Fruit fly (Drosophila melanogaster) whole organism, embryonic: ENCODE results near the gene Alh.

Experiments
- Abd-B ChIP-seq: fragments of 200-800 bp; sonication (Bioruptor generic); optimal IDR thresholded peaks from 2 replicates; lab custom pipeline; 2018; ENCODE audit warnings: missing biosample characterization, mild to moderate bottlenecking, missing genetic modification characterization, moderate library complexity
- Adf1 ChIP-seq: fragments of 200-800 bp; sonication (Bioruptor generic); IDR thresholded peaks from 2 replicates; pipeline ENCODE4 v1.3.6; 2022; ENCODE audit warnings: missing biosample characterization, missing genetic modification characterization
- Aef1 ChIP-seq: fragments of 200-800 bp; sonication (Bioruptor generic); IDR thresholded peaks from 3 replicates; pipeline ENCODE4 v1.3.6; 2022; ENCODE audit warnings: missing biosample characterization, missing genetic modification characterization
- Bteb2 ChIP-seq: fragments of 200-800 bp; sonication (Bioruptor generic); optimal IDR thresholded peaks from 2 replicates; lab custom pipeline; 2016; ENCODE audit warnings: missing biosample characterization, missing genetic modification characterization
- C15 ChIP-seq: fragments of 200-800 bp; sonication (Bioruptor generic); IDR thresholded peaks from 3 replicates; pipeline ENCODE4 v1.3.6; 2022; ENCODE audit warnings: missing biosample characterization, missing genetic modification characterization
- CG10321 ChIP-seq: fragments of 200-800 bp; sonication (Bioruptor generic); IDR thresholded peaks from 2 replicates; pipeline ENCODE4 v1.3.6; 2022; ENCODE audit warnings: missing biosample characterization, missing genetic modification characterization
- CG13123 ChIP-seq: fragments of 200-800 bp; sonication (Bioruptor generic); optimal IDR thresholded peaks from 2 replicates; lab custom pipeline; 2016; ENCODE audit warnings: missing biosample characterization, missing genetic modification characterization
- CG14667 ChIP-seq: fragments of 200-800 bp; sonication (Bioruptor generic); IDR thresholded peaks from 2 replicates; pipeline ENCODE4 v1.3.6; 2022; ENCODE audit warnings: missing biosample characterization, missing genetic modification characterization
- CG15073 ChIP-seq: fragments of 200-800 bp; sonication (Bioruptor generic); optimal IDR thresholded peaks from 2 replicates; lab custom pipeline; 2016; ENCODE audit warnings: missing biosample characterization, missing genetic modification characterization
- CG18262 ChIP-seq: fragments of 200-800 bp; optimal IDR thresholded peaks from 3 replicates; lab custom pipeline; 2019; ENCODE audit warnings: missing biosample characterization, mild to moderate bottlenecking, missing genetic modification characterization, moderate library complexity
- CG2678 ChIP-seq: fragments of 200-800 bp; sonication (Bioruptor generic); optimal IDR thresholded peaks from 3 replicates; lab custom pipeline; 2019; ENCODE audit warnings: missing biosample characterization, mild to moderate bottlenecking, missing genetic modification characterization, moderate library complexity
- CG32772 ChIP-seq: fragments of 200-800 bp; sonication (Bioruptor generic); IDR thresholded peaks from 2 replicates; pipeline ENCODE4 v1.3.6; 2022; ENCODE audit warnings: missing biosample characterization, missing genetic modification characterization
- CG34376 ChIP-seq: fragments of 200-800 bp; sonication (Bioruptor generic); optimal IDR thresholded peaks from 2 replicates; lab custom pipeline; 2018; ENCODE audit warnings: missing biosample characterization, mild to moderate bottlenecking, missing genetic modification characterization
- CG34422 ChIP-seq: fragments of 200-800 bp; sonication (Bioruptor generic); IDR thresholded peaks from 3 replicates; pipeline ENCODE4 v1.3.6; 2022; ENCODE audit warnings: missing biosample characterization, missing genetic modification characterization
- CG4282 ChIP-seq: fragments of 200-800 bp; sonication (Bioruptor generic); optimal IDR thresholded peaks from 2 replicates; lab custom pipeline; 2016; ENCODE audit warnings: missing biosample characterization, missing genetic modification characterization
- CG5245 ChIP-seq: fragments of 200-800 bp; sonication (Bioruptor generic); optimal IDR thresholded peaks from 3 replicates; lab custom pipeline; 2016; ENCODE audit warnings: missing biosample characterization, missing genetic modification characterization
- CG6654 ChIP-seq: fragments of 200-800 bp; sonication (Bioruptor generic); optimal IDR thresholded peaks from 2 replicates; lab custom pipeline; 2017; ENCODE audit warnings: missing biosample characterization, mild to moderate bottlenecking, missing genetic modification characterization
- CG6813 ChIP-seq: fragments of 200-800 bp; sonication (Bioruptor generic); optimal IDR thresholded peaks from 2 replicates; lab custom pipeline; 2017; ENCODE audit warnings: missing biosample characterization, missing genetic modification characterization, mild to moderate bottlenecking, moderate library complexity, missing genetic modification reagents
- CG7839 ChIP-seq: fragments of 200-800 bp; sonication (Bioruptor generic); optimal IDR thresholded peaks from 3 replicates; lab custom pipeline; 2018; ENCODE audit warnings: missing biosample characterization, mild to moderate bottlenecking, missing genetic modification characterization, moderate library complexity
- CG8290 ChIP-seq, 3 experiments: fragments of 200-800 bp; sonication (Bioruptor generic); optimal IDR thresholded peaks; 2 replicates each; lab custom pipeline; 2016 to 2019; ENCODE audit warnings: missing biosample characterization in 3 of 3, missing genetic modification characterization in 3 of 3, mild to moderate bottlenecking in 2 of 3, moderate library complexity in 1 of 3
- CG9932 ChIP-seq: fragments of 200-800 bp; sonication (Bioruptor generic); IDR thresholded peaks from 2 replicates; pipeline ENCODE4 v1.3.6; 2022; ENCODE audit warnings: missing biosample characterization, missing genetic modification characterization
- CTCF ChIP-seq: fragments of 200-800 bp; sonication (Bioruptor generic); optimal IDR thresholded peaks from 2 replicates; lab custom pipeline; 2017; ENCODE audit warnings: missing biosample characterization, mild to moderate bottlenecking, missing genetic modification characterization, moderate library complexity
- Doc3 ChIP-seq: fragments of 200-800 bp; sonication (Bioruptor generic); IDR thresholded peaks from 3 replicates; pipeline ENCODE4 v1.3.6; 2022; ENCODE audit warnings: missing biosample characterization, missing genetic modification characterization; ENCODE audit not compliant: partially characterized antibody
- Hmr ChIP-seq: fragments of 200-800 bp; sonication (Bioruptor generic); optimal IDR thresholded peaks from 3 replicates; lab custom pipeline; 2017; ENCODE audit warnings: mild to moderate bottlenecking, missing biosample characterization, missing genetic modification reagents, missing genetic modification characterization
- Hr39 ChIP-seq: fragments of >200 bp; optimal IDR thresholded peaks from 2 replicates; lab custom pipeline; 2017
- Ravus ChIP-seq: fragments of 200-800 bp; sonication (Bioruptor generic); IDR thresholded peaks from 2 replicates; pipeline ENCODE4 v1.3.6; 2022; ENCODE audit warnings: missing biosample characterization, missing genetic modification characterization
- Rfx ChIP-seq: fragments of 200-800 bp; sonication (Bioruptor generic); IDR thresholded peaks from 2 replicates; pipeline ENCODE4 v1.3.6; 2022; ENCODE audit warnings: missing biosample characterization, missing genetic modification characterization
- Six4 ChIP-seq: fragments of 200-800 bp; sonication (Bioruptor generic); optimal IDR thresholded peaks from 2 replicates; lab custom pipeline; 2016; ENCODE audit warnings: missing biosample characterization, missing genetic modification characterization
- bab2 ChIP-seq: fragments of 200-800 bp; sonication (Bioruptor generic); optimal IDR thresholded peaks from 2 replicates; lab custom pipeline; 2016; ENCODE audit warnings: missing biosample characterization, missing genetic modification characterization
- bsh ChIP-seq, 2 experiments: fragments of 200-800 bp; sonication (Bioruptor generic); optimal IDR thresholded peaks; 2 replicates each; lab custom pipeline; 2017 to 2018; ENCODE audit warnings: mild to moderate bottlenecking in 2 of 2, missing biosample characterization in 2 of 2, missing genetic modification characterization in 2 of 2, moderate library complexity in 1 of 2
- cato ChIP-seq: fragments of 200-800 bp; sonication (Bioruptor generic); optimal IDR thresholded peaks from 2 replicates; lab custom pipeline; 2016; ENCODE audit warnings: missing biosample characterization, missing genetic modification characterization, borderline replicate concordance
- cg ChIP-seq: fragments of 200-800 bp; sonication (Bioruptor generic); optimal IDR thresholded peaks from 3 replicates; lab custom pipeline; 2019; ENCODE audit warnings: missing biosample characterization, mild to moderate bottlenecking, missing genetic modification characterization, moderate library complexity
- chinmo ChIP-seq: fragments of 200-800 bp; sonication (Bioruptor generic); IDR thresholded peaks from 4 replicates; pipeline ENCODE4 v1.3.6; 2022; ENCODE audit warnings: missing biosample characterization, missing genetic modification characterization; ENCODE audit not compliant: partially characterized antibody
- dysf ChIP-seq: fragments of 200-800 bp; sonication (Bioruptor generic); IDR thresholded peaks from 3 replicates; pipeline ENCODE4 v1.3.6; 2022; ENCODE audit warnings: missing biosample characterization, missing genetic modification characterization
- emc ChIP-seq: fragments of 200-800 bp; sonication (Bioruptor generic); optimal IDR thresholded peaks from 2 replicates; lab custom pipeline; 2016; ENCODE audit warnings: missing biosample characterization, missing genetic modification characterization
- fd64A ChIP-seq: fragments of 200-800 bp; sonication (Bioruptor generic); optimal IDR thresholded peaks from 3 replicates; lab custom pipeline; 2018; ENCODE audit warnings: missing biosample characterization, mild to moderate bottlenecking, missing genetic modification characterization
- gsb-n ChIP-seq: fragments of 200-800 bp; sonication (Bioruptor generic); optimal IDR thresholded peaks from 3 replicates; lab custom pipeline; 2018; ENCODE audit warnings: missing biosample characterization, mild to moderate bottlenecking, missing genetic modification characterization
- lola ChIP-seq, 3 experiments: fragments of >200 bp in 2 of 3; fragments of 200-800 bp in 1 of 3; sonication (Bioruptor generic) in 1 of 3; optimal IDR thresholded peaks; 2 replicates each; lab custom pipeline; 2017 to 2019; ENCODE audit warnings: missing biosample characterization in 3 of 3, missing genetic modification characterization in 3 of 3, mild to moderate bottlenecking in 1 of 3, moderate library complexity in 1 of 3
- nmo ChIP-seq: fragments of 200-800 bp; sonication (Bioruptor generic); optimal IDR thresholded peaks from 2 replicates; lab custom pipeline; 2018; ENCODE audit warnings: missing biosample characterization, mild to moderate bottlenecking, missing genetic modification characterization, moderate library complexity
- otp ChIP-seq: fragments of 200-800 bp; sonication (Bioruptor generic); IDR thresholded peaks from 3 replicates; pipeline ENCODE4, ENCODE4 v1.3.6; 2022; ENCODE audit warnings: missing biosample characterization, missing genetic modification characterization
- pb ChIP-seq: fragments of 200-800 bp; sonication (Bioruptor generic); optimal IDR thresholded peaks from 3 replicates; lab custom pipeline; 2016; ENCODE audit warnings: missing biosample characterization, missing genetic modification characterization
- prd ChIP-seq, 3 experiments: fragments of >200 bp in 2 of 3; fragments of 200-800 bp in 1 of 3; sonication (Bioruptor generic) in 1 of 3; optimal IDR thresholded peaks in 2 of 3; IDR thresholded peaks in 1 of 3; 2 replicates in 2 of 3; 3 replicates in 1 of 3; pipeline versions ENCODE4 v1.3.6 to Lab custom; 2017 to 2022; ENCODE audit warnings: missing biosample characterization in 1 of 3, missing genetic modification characterization in 1 of 3
- pros ChIP-seq: fragments of 200-800 bp; sonication (Bioruptor generic); optimal IDR thresholded peaks from 3 replicates; lab custom pipeline; 2019; ENCODE audit warnings: missing biosample characterization, mild to moderate bottlenecking, missing genetic modification characterization, moderate library complexity
- schlank ChIP-seq: fragments of 200-800 bp; sonication (Bioruptor generic); optimal IDR thresholded peaks from 2 replicates; lab custom pipeline; 2018; ENCODE audit warnings: missing biosample characterization, mild to moderate bottlenecking, missing genetic modification characterization
- slp2 ChIP-seq: fragments of 200-800 bp; sonication (Bioruptor generic); optimal IDR thresholded peaks from 2 replicates; lab custom pipeline; 2016; ENCODE audit warnings: missing biosample characterization, missing genetic modification characterization
- so ChIP-seq: fragments of 200-800 bp; sonication (Bioruptor generic); IDR thresholded peaks from 3 replicates; pipeline ENCODE4 v1.3.6; 2022; ENCODE audit warnings: missing biosample characterization, missing genetic modification characterization
- ssp ChIP-seq: fragments of 200-800 bp; sonication (Bioruptor generic); IDR thresholded peaks from 2 replicates; pipeline ENCODE4 v1.3.6; 2022; ENCODE audit warnings: missing biosample characterization, missing genetic modification characterization
- stc ChIP-seq: fragments of 200-800 bp; sonication (Bioruptor generic); IDR thresholded peaks from 2 replicates; pipeline ENCODE4 v1.3.6; 2022; ENCODE audit warnings: missing biosample characterization, missing genetic modification characterization
- zen2 ChIP-seq: fragments of 200-800 bp; sonication (Bioruptor generic); IDR thresholded peaks from 3 replicates; pipeline ENCODE4 v1.3.6; 2022; ENCODE audit warnings: missing biosample characterization, missing genetic modification characterization; ENCODE audit not compliant: partially characterized antibody

The Alh gene

dm6 chr3R:7124109-7124639 lies at the start of gene Alh, which contains the start of gene CG10098 (continued):
- TF ChIP-seq Six4: peak; percentile 70
- peak; percentile 10 for TF ChIP-seq CG6813 (GFP tag; lab: Kevin White, UChicago)
- TF ChIP-seq Aef1 (GFP tag; lab: Robert Waterston, UW): peak; percentile 50
- peak; percentile 32; the same call in 1 of the 2 replicates for TF ChIP-seq stc (GFP tag; lab: Robert Waterston, UW)
- peak; percentile 84 for TF ChIP-seq CG7839
- peak; percentile 48 for TF ChIP-seq CG34376 (GFP tag; lab: Kevin White, UChicago)
- peak in 1 of 2 experiments; percentile 71 for TF ChIP-seq bsh (GFP tag; optimal IDR thresholded peaks at IDR 0.05; lab: Kevin White, UChicago)
- no peak for TF ChIP-seq pros (GFP tag; lab: Kevin White, UChicago)
- TF ChIP-seq cg (GFP tag; lab: Kevin White, UChicago): peak; percentile 9
- TF ChIP-seq emc (GFP tag; lab: Kevin White, UChicago): peak; percentile 69
- TF ChIP-seq otp: peak; percentile 75; the same call in 2 of the 3 replicates
- TF ChIP-seq CG13123 (GFP tag; lab: Kevin White, UChicago): peak; percentile 80
- peak; percentile 89 for TF ChIP-seq Rfx (GFP tag; lab: Robert Waterston, UW)
- peak; percentile 70 for TF ChIP-seq CG8290 (GFP tag; optimal IDR thresholded peaks at IDR 0.05; lab: Kevin White, UChicago)
- peak; percentile 46 to 69 for TF ChIP-seq CG8290 (tag; optimal IDR thresholded peaks at IDR 0.05; lab: Kevin White, UChicago)
- TF ChIP-seq cato (GFP tag; lab: Kevin White, UChicago): peak; percentile 74
- TF ChIP-seq fd64A (GFP tag; lab: Kevin White, UChicago): no peak
- TF ChIP-seq CG18262 (tag; lab: Kevin White, UChicago): peak; percentile 78
- 0 out of 4 replicates have a peak, but pooled peaks have one; percentile 15 for TF ChIP-seq chinmo (GFP tag; lab: Robert Waterston, UW)
- TF ChIP-seq Ravus (GFP tag; lab: Robert Waterston, UW): peak; percentile 52
- TF ChIP-seq lola (GFP tag; optimal IDR thresholded peaks at IDR 0.05; lab: Kevin White, UChicago): peak in 1 of 3 experiments; percentile 87
- no peak; the same call in 2 of the 3 replicates for TF ChIP-seq so (GFP tag; lab: Robert Waterston, UW)
- TF ChIP-seq nmo (GFP tag; lab: Kevin White, UChicago): peak; percentile 89
- TF ChIP-seq CG15073 (GFP tag; lab: Kevin White, UChicago): peak; percentile 40
- peak; percentile 49 for TF ChIP-seq schlank (tag; lab: Kevin White, UChicago)
- TF ChIP-seq CG4282: peak; percentile 44
- TF ChIP-seq Hr39 (lab: Kevin White, UChicago): no peak
- TF ChIP-seq zen2 (GFP tag; lab: Robert Waterston, UW): peak; percentile 61; the same call in 2 of the 3 replicates
- peak; percentile 80 for TF ChIP-seq CG14667 (GFP tag; lab: Robert Waterston, UW)
- TF ChIP-seq CG5245 (GFP tag; lab: Kevin White, UChicago): peak; percentile 68
- TF ChIP-seq CG34422 (GFP tag; lab: Robert Waterston, UW): peak; percentile 69; the same call in 1 of the 3 replicates
- peak; percentile 74 for TF ChIP-seq Bteb2
- TF ChIP-seq CTCF (GFP tag; lab: Kevin White, UChicago): no peak
- peak; percentile 78 for TF ChIP-seq slp2 (GFP tag; lab: Kevin White, UChicago)
- TF ChIP-seq CG32772 (GFP tag; lab: Robert Waterston, UW): peak; percentile 76
- TF ChIP-seq ssp (GFP tag; lab: Robert Waterston, UW): peak; percentile 80
- TF ChIP-seq bab2 (GFP tag; lab: Kevin White, UChicago): peak; percentile 92
- TF ChIP-seq CG10321 (GFP tag; lab: Robert Waterston, UW): no peak
- TF ChIP-seq CG6654 (GFP tag; lab: Kevin White, UChicago): peak; percentile 49
- peak; percentile 94 for TF ChIP-seq CG9932
- TF ChIP-seq Adf1 (GFP tag; lab: Robert Waterston, UW): no peak
- TF ChIP-seq Hmr: peak; percentile 84
- peak; percentile 84 for TF ChIP-seq CG2678
- 0 out of 3 replicates have a peak, but pooled peaks have one; percentile 50 for TF ChIP-seq C15 (GFP tag; lab: Robert Waterston, UW)
- peak; percentile 65 for TF ChIP-seq Doc3
- TF ChIP-seq prd (optimal IDR thresholded peaks at IDR 0.05; lab: Kevin White, UChicago): no peak
- peak; percentile 87; the same call in 2 of the 3 replicates for TF ChIP-seq prd (GFP tag; IDR thresholded peaks at IDR 0.05; lab: Robert Waterston, UW)
- peak; percentile 57 for TF ChIP-seq gsb-n (tag; lab: Kevin White, UChicago)
- peak; percentile 85 for TF ChIP-seq Abd-B (GFP tag; lab: Kevin White, UChicago)
- TF ChIP-seq dysf (GFP tag; lab: Robert Waterston, UW): peak; percentile 81
- peak; percentile 75 for TF ChIP-seq pb (GFP tag; lab: Kevin White, UChicago)
